Fruit fly (Drosophila melanogaster) whole organism, embryonic: ENCODE data around the gene sisA.

ENCODE experiments used
- ATbp ChIP-seq: fragments of 200-800 bp; sonication (Bioruptor generic); optimal IDR thresholded peaks from 2 replicates; lab custom pipeline; 2017; ENCODE audit warnings: missing biosample characterization, mild to moderate bottlenecking, missing genetic modification characterization, missing genetic modification reagents
- Awh ChIP-seq: fragments of 200-800 bp; sonication (Bioruptor generic); IDR thresholded peaks from 2 replicates; pipeline ENCODE4, ENCODE4 v1.3.6; 2022; ENCODE audit warnings: missing biosample characterization, missing genetic modification characterization
- CG12391 ChIP-seq: fragments of 200-800 bp; sonication (Bioruptor generic); optimal IDR thresholded peaks from 3 replicates; lab custom pipeline; 2018; ENCODE audit warnings: missing biosample characterization, mild to moderate bottlenecking, missing genetic modification characterization, moderate library complexity
- CG12659 ChIP-seq: fragments of 200-800 bp; sonication (Bioruptor generic); optimal IDR thresholded peaks from 3 replicates; lab custom pipeline; 2017; ENCODE audit warnings: mild to moderate bottlenecking, missing biosample characterization, missing genetic modification reagents, missing genetic modification characterization
- CG12769 ChIP-seq: fragments of 200-800 bp; sonication (Bioruptor generic); optimal IDR thresholded peaks from 2 replicates; lab custom pipeline; 2019; ENCODE audit warnings: missing biosample characterization, mild to moderate bottlenecking, missing genetic modification characterization, moderate library complexity
- CG13287 ChIP-seq: fragments of 200-800 bp; sonication (Bioruptor generic); IDR thresholded peaks from 2 replicates; pipeline ENCODE4 v1.3.6; 2022; ENCODE audit warnings: missing biosample characterization, missing genetic modification characterization; ENCODE audit not compliant: partially characterized antibody
- CG14014 ChIP-seq: fragments of 200-800 bp; sonication (Bioruptor generic); IDR thresholded peaks from 2 replicates; pipeline ENCODE4 v1.3.6; 2022; ENCODE audit warnings: missing biosample characterization, missing genetic modification characterization
- CG14710 ChIP-seq: fragments of 200-800 bp; sonication (Bioruptor generic); optimal IDR thresholded peaks from 3 replicates; lab custom pipeline; 2019; ENCODE audit warnings: missing biosample characterization, mild to moderate bottlenecking, missing genetic modification characterization, moderate library complexity
- CG14860 ChIP-seq: fragments of 200-800 bp; sonication (Bioruptor generic); IDR thresholded peaks from 3 replicates; pipeline ENCODE4 v1.3.6; 2022; ENCODE audit warnings: missing biosample characterization, missing genetic modification characterization; ENCODE audit not compliant: partially characterized antibody
- CG15601 ChIP-seq: fragments of 200-800 bp; sonication (Bioruptor generic); optimal IDR thresholded peaks from 3 replicates; lab custom pipeline; 2019; ENCODE audit warnings: missing biosample characterization, mild to moderate bottlenecking, missing genetic modification characterization, moderate library complexity
- CG17328 ChIP-seq: fragments of 200-800 bp; sonication (Bioruptor generic); IDR thresholded peaks from 2 replicates; pipeline ENCODE4 v1.3.6; 2022; ENCODE audit warnings: missing biosample characterization, missing genetic modification characterization
- CG18262 ChIP-seq: fragments of 200-800 bp; optimal IDR thresholded peaks from 3 replicates; lab custom pipeline; 2019; ENCODE audit warnings: missing biosample characterization, mild to moderate bottlenecking, missing genetic modification characterization, moderate library complexity
- CG2120 ChIP-seq: fragments of 200-800 bp; sonication (Bioruptor generic); optimal IDR thresholded peaks from 3 replicates; lab custom pipeline; 2016; ENCODE audit warnings: missing biosample characterization, missing genetic modification characterization
- CG30020 ChIP-seq: fragments of 200-800 bp; optimal IDR thresholded peaks from 2 replicates; lab custom pipeline; 2019; ENCODE audit warnings: missing biosample characterization, mild to moderate bottlenecking, missing genetic modification characterization, moderate library complexity
- CG3281 ChIP-seq: fragments of 200-800 bp; sonication (Bioruptor generic); optimal IDR thresholded peaks from 3 replicates; lab custom pipeline; 2017; ENCODE audit warnings: missing biosample characterization, mild to moderate bottlenecking, missing genetic modification characterization
- CG34422 ChIP-seq: fragments of 200-800 bp; sonication (Bioruptor generic); IDR thresholded peaks from 3 replicates; pipeline ENCODE4 v1.3.6; 2022; ENCODE audit warnings: missing biosample characterization, missing genetic modification characterization
- CG43689 ChIP-seq: fragments of 200-800 bp; sonication (Bioruptor generic); IDR thresholded peaks from 2 replicates; pipeline ENCODE4 v1.3.6; 2022; ENCODE audit warnings: missing biosample characterization, missing genetic modification characterization
- CG4424 ChIP-seq: fragments of 200-800 bp; sonication (Bioruptor generic); optimal IDR thresholded peaks from 3 replicates; lab custom pipeline; 2016; ENCODE audit warnings: missing biosample characterization, missing genetic modification characterization
- CG5245 ChIP-seq: fragments of 200-800 bp; sonication (Bioruptor generic); optimal IDR thresholded peaks from 3 replicates; lab custom pipeline; 2016; ENCODE audit warnings: missing biosample characterization, missing genetic modification characterization
- CG6683 ChIP-seq: fragments of 200-800 bp; sonication (Bioruptor generic); optimal IDR thresholded peaks from 2 replicates; lab custom pipeline; 2017; ENCODE audit warnings: missing biosample characterization, mild to moderate bottlenecking, missing genetic modification characterization, missing genetic modification reagents
- CG9437 ChIP-seq: fragments of 200-800 bp; sonication (Bioruptor generic); optimal IDR thresholded peaks from 2 replicates; lab custom pipeline; 2018; ENCODE audit warnings: missing biosample characterization, mild to moderate bottlenecking, missing genetic modification characterization
- E2f2 ChIP-seq: fragments of 200-800 bp; sonication (Bioruptor generic); IDR thresholded peaks from 2 replicates; pipeline ENCODE4 v1.3.6; 2022; ENCODE audit warnings: missing biosample characterization, missing genetic modification characterization
- Hand ChIP-seq: fragments of 200-800 bp; sonication (Bioruptor generic); optimal IDR thresholded peaks from 2 replicates; lab custom pipeline; 2017; ENCODE audit warnings: mild to moderate bottlenecking, missing biosample characterization, missing genetic modification reagents, missing genetic modification characterization
- Spps ChIP-seq: fragments of 200-800 bp; sonication (Bioruptor generic); optimal IDR thresholded peaks from 2 replicates; lab custom pipeline; 2018; ENCODE audit warnings: missing biosample characterization, mild to moderate bottlenecking, missing genetic modification characterization
- Ssrp ChIP-seq: fragments of 200-800 bp; sonication (Bioruptor generic); optimal IDR thresholded peaks from 2 replicates; lab custom pipeline; 2018; ENCODE audit warnings: missing biosample characterization, mild to moderate bottlenecking, missing genetic modification characterization, moderate library complexity
- Tbp ChIP-seq: fragments of >200 bp; optimal IDR thresholded peaks from 2 replicates; lab custom pipeline; 2018; ENCODE audit warnings: missing biosample characterization, missing genetic modification characterization
- YL-1 ChIP-seq: fragments of 200-800 bp; sonication (Bioruptor generic); optimal IDR thresholded peaks from 3 replicates; lab custom pipeline; 2017; ENCODE audit warnings: missing biosample characterization, mild to moderate bottlenecking, missing genetic modification characterization
- al ChIP-seq: fragments of 200-800 bp; sonication (Bioruptor generic); IDR thresholded peaks from 2 replicates; pipeline ENCODE4 v1.3.6; 2022; ENCODE audit warnings: missing biosample characterization, missing genetic modification characterization
- bab2 ChIP-seq: fragments of 200-800 bp; sonication (Bioruptor generic); optimal IDR thresholded peaks from 2 replicates; lab custom pipeline; 2016; ENCODE audit warnings: missing biosample characterization, missing genetic modification characterization
- bcd ChIP-seq: fragments of 200-800 bp; sonication (Bioruptor generic); optimal IDR thresholded peaks from 2 replicates; lab custom pipeline; 2017; ENCODE audit warnings: missing biosample characterization, mild to moderate bottlenecking, missing genetic modification characterization
- cwo ChIP-seq: fragments of 200-800 bp; sonication (Bioruptor generic); optimal IDR thresholded peaks from 3 replicates; lab custom pipeline; 2017; ENCODE audit warnings: missing biosample characterization, missing genetic modification characterization, mild to moderate bottlenecking, moderate library complexity, missing genetic modification reagents
- dati ChIP-seq: fragments of 200-800 bp; sonication (Bioruptor generic); IDR thresholded peaks from 2 replicates; pipeline ENCODE4 v1.3.6; 2022; ENCODE audit warnings: missing biosample characterization, missing genetic modification characterization
- emc ChIP-seq: fragments of 200-800 bp; sonication (Bioruptor generic); optimal IDR thresholded peaks from 2 replicates; lab custom pipeline; 2016; ENCODE audit warnings: missing biosample characterization, missing genetic modification characterization
- gsb ChIP-seq: fragments of 200-800 bp; sonication (Bioruptor generic); IDR thresholded peaks from 2 replicates; pipeline ENCODE4 v1.3.6; 2022; ENCODE audit warnings: missing biosample characterization, missing genetic modification characterization
- insv ChIP-seq, 2 experiments: fragments of 200-800 bp; sonication (Bioruptor generic); optimal IDR thresholded peaks; 3 replicates each; lab custom pipeline; 2016 to 2018; ENCODE audit warnings: missing biosample characterization in 2 of 2, missing genetic modification characterization in 2 of 2
- kay ChIP-seq: fragments of 200-800 bp; sonication (Bioruptor generic); optimal IDR thresholded peaks from 2 replicates; lab custom pipeline; 2016; ENCODE audit warnings: missing biosample characterization, missing genetic modification characterization
- lilli ChIP-seq: fragments of 200-800 bp; sonication (Bioruptor generic); optimal IDR thresholded peaks from 3 replicates; lab custom pipeline; 2016; ENCODE audit warnings: missing biosample characterization, missing genetic modification characterization
- mam ChIP-seq: fragments of 200-800 bp; sonication (Bioruptor generic); optimal IDR thresholded peaks from 3 replicates; lab custom pipeline; 2016; ENCODE audit warnings: missing biosample characterization, missing genetic modification characterization
- mld ChIP-seq: fragments of 200-800 bp; sonication (Bioruptor generic); IDR thresholded peaks from 3 replicates; pipeline ENCODE4 v1.3.6; 2022; ENCODE audit warnings: missing biosample characterization, missing genetic modification characterization; ENCODE audit not compliant: partially characterized antibody
- nau ChIP-seq: fragments of 200-800 bp; sonication (Bioruptor generic); optimal IDR thresholded peaks from 3 replicates; lab custom pipeline; 2017; ENCODE audit warnings: missing biosample characterization, mild to moderate bottlenecking, missing genetic modification characterization, missing genetic modification reagents
- repo ChIP-seq: fragments of 200-800 bp; sonication (Bioruptor generic); optimal IDR thresholded peaks from 2 replicates; lab custom pipeline; 2016; ENCODE audit warnings: missing biosample characterization, missing genetic modification characterization
- sim ChIP-seq: fragments of 200-800 bp; sonication (Bioruptor generic); IDR thresholded peaks from 2 replicates; pipeline ENCODE4 v1.3.6; 2022; ENCODE audit warnings: missing biosample characterization, missing genetic modification characterization
- sima ChIP-seq: fragments of 200-800 bp; sonication (Bioruptor generic); optimal IDR thresholded peaks from 2 replicates; lab custom pipeline; 2016; ENCODE audit warnings: missing biosample characterization, missing genetic modification characterization
- so ChIP-seq: fragments of 200-800 bp; sonication (Bioruptor generic); IDR thresholded peaks from 3 replicates; pipeline ENCODE4 v1.3.6; 2022; ENCODE audit warnings: missing biosample characterization, missing genetic modification characterization
- ssp ChIP-seq: fragments of 200-800 bp; sonication (Bioruptor generic); IDR thresholded peaks from 2 replicates; pipeline ENCODE4 v1.3.6; 2022; ENCODE audit warnings: missing biosample characterization, missing genetic modification characterization
- stc ChIP-seq: fragments of 200-800 bp; sonication (Bioruptor generic); IDR thresholded peaks from 2 replicates; pipeline ENCODE4 v1.3.6; 2022; ENCODE audit warnings: missing biosample characterization, missing genetic modification characterization
- stwl ChIP-seq: fragments of 200-800 bp; sonication (Bioruptor generic); optimal IDR thresholded peaks from 3 replicates; lab custom pipeline; 2018; ENCODE audit warnings: missing biosample characterization, mild to moderate bottlenecking, missing genetic modification characterization, moderate library complexity
- trh ChIP-seq: fragments of 200-800 bp; sonication (Bioruptor generic); optimal IDR thresholded peaks from 2 replicates; lab custom pipeline; 2016; ENCODE audit warnings: missing biosample characterization, missing genetic modification characterization
- wor ChIP-seq: fragments of 200-800 bp; sonication (Bioruptor generic); IDR thresholded peaks from 2 replicates; pipeline ENCODE4 v1.3.6; 2022; ENCODE audit warnings: missing biosample characterization, missing genetic modification characterization
- zen ChIP-seq: fragments of 200-800 bp; sonication (Bioruptor generic); optimal IDR thresholded peaks from 3 replicates; lab custom pipeline; 2018; ENCODE audit warnings: missing biosample characterization, mild to moderate bottlenecking, missing genetic modification characterization, moderate library complexity

The sisA gene

DNA sequence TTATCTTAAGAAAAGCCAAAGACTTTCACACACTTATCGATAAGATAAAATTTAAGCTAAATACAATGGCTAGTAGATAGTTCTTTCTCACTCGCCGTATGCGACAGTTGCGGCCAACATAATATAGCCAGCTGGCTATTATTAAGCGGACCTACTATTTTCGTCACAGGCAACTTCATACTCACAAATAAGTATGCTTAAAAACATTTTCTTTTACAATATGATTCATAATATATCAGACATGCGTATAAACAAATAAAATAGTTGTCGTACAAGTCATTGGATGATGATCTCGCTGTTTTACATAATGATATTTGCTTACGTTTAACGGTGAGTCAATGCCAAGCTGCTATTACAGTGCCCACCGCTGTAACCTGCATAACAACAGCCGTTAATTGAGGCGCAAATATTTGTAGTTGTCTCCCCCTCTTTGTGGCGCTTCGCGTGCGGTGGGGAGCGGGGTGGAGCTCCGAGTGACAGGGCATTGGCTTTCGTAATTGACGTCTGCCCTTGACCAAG is 4.1 kb upstream of the sisA start (continued):
- TF ChIP-seq CG17328 (GFP tag; lab: Robert Waterston, UW): peak; percentile 47
- peak; percentile 35 for TF ChIP-seq Hand (GFP tag; lab: Kevin White, UChicago)
- TF ChIP-seq lilli (GFP tag; lab: Kevin White, UChicago): peak; percentile 75
- no peak for TF ChIP-seq stwl (tag; lab: Kevin White, UChicago)
- peak; percentile 53 for TF ChIP-seq mam
- peak; percentile 24; the same call in 1 of the 2 replicates for TF ChIP-seq wor
- peak; percentile 8 for TF ChIP-seq emc (GFP tag; lab: Kevin White, UChicago)
- peak; percentile 56 for TF ChIP-seq CG15601 (tag; lab: Kevin White, UChicago)
- TF ChIP-seq CG43689 (GFP tag; lab: Robert Waterston, UW): no peak
- peak; percentile 75 for TF ChIP-seq ATbp (GFP tag; lab: Kevin White, UChicago)
- TF ChIP-seq E2f2: peak; percentile 34; the same call in 1 of the 2 replicates
- peak in 1 of 2 experiments; percentile 12 for TF ChIP-seq insv (GFP tag; optimal IDR thresholded peaks at IDR 0.05; lab: Kevin White, UChicago)
- TF ChIP-seq mld (GFP tag; lab: Robert Waterston, UW): no peak
- TF ChIP-seq CG30020: no peak
- no peak for TF ChIP-seq sim (GFP tag; lab: Robert Waterston, UW)
- TF ChIP-seq sima: no peak
- TF ChIP-seq CG2120 (GFP tag; lab: Kevin White, UChicago): peak; percentile 78
- peak; percentile 63 for TF ChIP-seq CG12391 (tag; lab: Kevin White, UChicago)
- 0 out of 2 replicates have a peak, but pooled peaks have one; percentile 28 for TF ChIP-seq dati (GFP tag; lab: Robert Waterston, UW)
- peak; percentile 40; the same call in 1 of the 2 replicates for TF ChIP-seq gsb
- peak; percentile 7 for TF ChIP-seq trh (GFP tag; lab: Kevin White, UChicago)
- TF ChIP-seq CG14710 (tag; lab: Kevin White, UChicago): peak; percentile 46
- TF ChIP-seq nau (GFP tag; lab: Kevin White, UChicago): no peak
- peak; percentile 19 for TF ChIP-seq Spps
- TF ChIP-seq al: peak; percentile 48
- TF ChIP-seq bcd (GFP tag; lab: Kevin White, UChicago): peak; percentile 78
- TF ChIP-seq CG9437: peak; percentile 58
- TF ChIP-seq stc (GFP tag; lab: Robert Waterston, UW): peak; percentile 67
- TF ChIP-seq CG12769 (tag; lab: Kevin White, UChicago): no peak
- peak; percentile 72 for TF ChIP-seq CG14014 (GFP tag; lab: Robert Waterston, UW)
- peak; percentile 60 for TF ChIP-seq Ssrp (tag; lab: Kevin White, UChicago)
- peak; percentile 78 for TF ChIP-seq kay (GFP tag; lab: Kevin White, UChicago)
- TF ChIP-seq CG13287 (GFP tag; lab: Robert Waterston, UW): no peak; the same call in 1 of the 2 replicates
- no peak for TF ChIP-seq Tbp
- peak; percentile 62 for TF ChIP-seq CG34422 (GFP tag; lab: Robert Waterston, UW)
- TF ChIP-seq cwo (GFP tag; lab: Kevin White, UChicago): peak; percentile 61
- peak; percentile 11 for TF ChIP-seq CG5245
- peak; percentile 65 for TF ChIP-seq CG3281
- TF ChIP-seq so: peak; percentile 58; the same call in 1 of the 3 replicates
- TF ChIP-seq repo (GFP tag; lab: Kevin White, UChicago): no peak
- TF ChIP-seq CG4424 (GFP tag; lab: Kevin White, UChicago): peak; percentile 55
- peak; percentile 78 for TF ChIP-seq CG12659
- TF ChIP-seq CG18262 (tag; lab: Kevin White, UChicago): peak; percentile 57
- TF ChIP-seq Awh (GFP tag; lab: Robert Waterston, UW): peak; percentile 69; the same call in 1 of the 2 replicates
- TF ChIP-seq ssp (GFP tag; lab: Robert Waterston, UW): no peak
- no peak for TF ChIP-seq CG14860 (GFP tag; lab: Robert Waterston, UW)
- peak; percentile 37 for TF ChIP-seq CG6683 (GFP tag; lab: Kevin White, UChicago)
- peak; percentile 57 for TF ChIP-seq bab2 (GFP tag; lab: Kevin White, UChicago)
- TF ChIP-seq zen: peak; percentile 15
- TF ChIP-seq YL-1: no peak
